Worm (Caenorhabditis elegans) whole organism, midembryonic: Measurements from ENCODE around the gene Y46G5A.22.

ENCODE experiments used
- T22C8.4 ChIP-seq: fragments of 200-800 bp; sonication (Bioruptor generic); IDR thresholded peaks from 2 replicates; pipeline ENCODE4 v1.3.6; 2022; ENCODE audit warnings: missing genetic modification characterization, missing compliant biosample characterization
- cog-1 ChIP-seq: sonication (generic microtip); optimal IDR thresholded peaks from 2 replicates; lab custom pipeline; 2016; ENCODE audit warnings: missing genetic modification characterization, missing compliant biosample characterization
- flt-1 ChIP-seq: fragments of 200-800 bp; sonication (Bioruptor generic); IDR thresholded peaks from 2 replicates; pipeline ENCODE4 v1.3.6; 2022; ENCODE audit warnings: missing genetic modification characterization, missing compliant biosample characterization
- klf-2 ChIP-seq: fragments of 200-800 bp; sonication (Bioruptor generic); conservative IDR thresholded peaks from 2 replicates; pipeline ENCODE4 v1.3.6; 2022; ENCODE audit warnings: missing genetic modification reagents, missing genetic modification characterization, missing compliant biosample characterization
- med-1 ChIP-seq: sonication (generic microtip); optimal IDR thresholded peaks from 2 replicates; lab custom pipeline; 2017; ENCODE audit warnings: missing genetic modification characterization, mild to moderate bottlenecking, missing compliant biosample characterization, antibody characterized with exemption, missing genetic modification reagents; ENCODE audit not compliant: insufficient read depth
- ref-1 ChIP-seq: fragments of 200-800 bp; sonication (Bioruptor generic); conservative IDR thresholded peaks from 2 replicates; pipeline ENCODE4 v1.3.6; 2022; ENCODE audit warnings: missing genetic modification reagents, missing genetic modification characterization, missing compliant biosample characterization
- ztf-29 ChIP-seq: fragments of 200-800 bp; sonication (Bioruptor generic); IDR thresholded peaks from 2 replicates; pipeline ENCODE4 v1.3.6; 2022; ENCODE audit warnings: missing genetic modification reagents, missing genetic modification characterization, missing compliant biosample characterization

DNA sequence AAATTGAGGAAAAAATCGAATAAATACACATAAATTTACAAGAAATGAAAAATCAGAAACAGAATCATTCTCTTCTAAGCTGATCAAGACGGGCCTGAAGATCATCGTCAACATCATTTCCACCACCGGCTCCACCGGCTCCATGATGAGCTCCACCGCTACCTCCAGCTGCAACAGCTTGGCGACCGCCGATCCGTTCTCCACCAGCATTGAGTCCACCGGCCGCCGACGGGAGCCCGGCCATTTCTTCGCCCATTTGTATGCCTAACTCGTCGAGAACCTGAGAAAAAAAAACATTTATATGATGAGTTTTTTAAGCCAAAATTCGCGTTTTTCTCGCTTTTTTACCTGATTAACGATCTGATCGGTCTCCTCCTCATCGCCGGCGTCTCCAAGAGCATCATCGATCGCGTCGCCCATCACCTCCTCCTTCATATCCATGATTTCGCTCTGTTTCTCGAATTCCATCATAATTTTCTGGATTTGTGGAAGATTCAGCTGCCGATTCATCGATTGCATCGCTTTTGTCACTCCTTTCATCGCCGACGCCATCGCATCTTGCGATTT lies 51.0 kb downstream of the Y46G5A.22 start:
- no peak for TF ChIP-seq med-1 (GFP tag; lab: Kevin White, UChicago)
- no peak for TF ChIP-seq T22C8.4
- TF ChIP-seq flt-1 (GFP tag; lab: Robert Waterston, UW): no peak
- TF ChIP-seq klf-2 (GFP tag; lab: Robert Waterston, UW): no peak
- TF ChIP-seq cog-1: no peak
- no peak for TF ChIP-seq ztf-29 (GFP tag; lab: Robert Waterston, UW)
- TF ChIP-seq ref-1 (GFP tag; lab: Robert Waterston, UW): no peak
